Worm (Caenorhabditis elegans) whole organism, midembryonic: ENCODE measurements around the gene irld-20.

ENCODE experiments used
- T22C8.4 ChIP-seq: fragments of 200-800 bp; sonication (Bioruptor generic); IDR thresholded peaks from 2 replicates; pipeline ENCODE4 v1.3.6; 2022; ENCODE audit warnings: missing genetic modification characterization, missing compliant biosample characterization
- cog-1 ChIP-seq: sonication (generic microtip); optimal IDR thresholded peaks from 2 replicates; lab custom pipeline; 2016; ENCODE audit warnings: missing genetic modification characterization, missing compliant biosample characterization
- flt-1 ChIP-seq: fragments of 200-800 bp; sonication (Bioruptor generic); IDR thresholded peaks from 2 replicates; pipeline ENCODE4 v1.3.6; 2022; ENCODE audit warnings: missing genetic modification characterization, missing compliant biosample characterization
- klf-2 ChIP-seq: fragments of 200-800 bp; sonication (Bioruptor generic); conservative IDR thresholded peaks from 2 replicates; pipeline ENCODE4 v1.3.6; 2022; ENCODE audit warnings: missing genetic modification reagents, missing genetic modification characterization, missing compliant biosample characterization
- med-1 ChIP-seq: sonication (generic microtip); optimal IDR thresholded peaks from 2 replicates; lab custom pipeline; 2017; ENCODE audit warnings: missing genetic modification characterization, mild to moderate bottlenecking, missing compliant biosample characterization, antibody characterized with exemption, missing genetic modification reagents; ENCODE audit not compliant: insufficient read depth
- ref-1 ChIP-seq: fragments of 200-800 bp; sonication (Bioruptor generic); conservative IDR thresholded peaks from 2 replicates; pipeline ENCODE4 v1.3.6; 2022; ENCODE audit warnings: missing genetic modification reagents, missing genetic modification characterization, missing compliant biosample characterization
- tab-1 ChIP-seq: fragments of 200-800 bp; sonication (Bioruptor generic); IDR thresholded peaks from 2 replicates; pipeline ENCODE4 v1.3.6; 2022; ENCODE audit warnings: missing genetic modification characterization, missing compliant biosample characterization
- ztf-23 ChIP-seq: fragments of 200-800 bp; sonication (Bioruptor generic); IDR thresholded peaks from 2 replicates; pipeline ENCODE4 v1.3.6; 2022; ENCODE audit warnings: missing genetic modification reagents, missing genetic modification characterization, missing compliant biosample characterization
- ztf-29 ChIP-seq: fragments of 200-800 bp; sonication (Bioruptor generic); IDR thresholded peaks from 2 replicates; pipeline ENCODE4 v1.3.6; 2022; ENCODE audit warnings: missing genetic modification reagents, missing genetic modification characterization, missing compliant biosample characterization

Gene irld-20

DNA sequence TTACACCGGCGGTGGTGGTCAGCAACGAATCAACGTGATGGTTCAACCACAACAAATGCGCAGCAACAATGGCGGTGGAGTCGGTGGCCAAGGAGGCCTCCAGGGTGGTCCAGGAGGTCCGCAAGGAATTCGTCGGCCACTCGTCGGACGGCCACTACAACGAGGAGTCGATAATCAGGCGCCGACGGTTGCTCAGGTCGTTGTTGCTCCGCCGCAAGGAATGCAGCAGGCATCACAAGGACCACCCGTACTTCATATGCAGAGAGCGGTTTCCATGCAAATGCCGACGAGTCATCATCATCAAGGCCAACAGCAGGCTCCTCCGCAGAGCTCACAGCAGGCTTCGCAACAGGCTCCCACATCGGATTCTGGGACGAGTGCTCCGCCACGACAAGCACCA lies 7.4 kb upstream of the irld-20 start:
- no peak for TF ChIP-seq T22C8.4 (GFP tag; lab: Robert Waterston, UW)
- no peak for TF ChIP-seq klf-2
- no peak for TF ChIP-seq cog-1 (tag; lab: Kevin White, UChicago)
- no peak for TF ChIP-seq med-1 (GFP tag; lab: Kevin White, UChicago)
- TF ChIP-seq tab-1 (GFP tag; lab: Robert Waterston, UW): no peak
- TF ChIP-seq ztf-23 (GFP tag; lab: Robert Waterston, UW): no peak
- TF ChIP-seq ref-1 (GFP tag; lab: Robert Waterston, UW): no peak
- no peak for TF ChIP-seq ztf-29 (GFP tag; lab: Robert Waterston, UW)
- TF ChIP-seq flt-1: no peak

DNA sequence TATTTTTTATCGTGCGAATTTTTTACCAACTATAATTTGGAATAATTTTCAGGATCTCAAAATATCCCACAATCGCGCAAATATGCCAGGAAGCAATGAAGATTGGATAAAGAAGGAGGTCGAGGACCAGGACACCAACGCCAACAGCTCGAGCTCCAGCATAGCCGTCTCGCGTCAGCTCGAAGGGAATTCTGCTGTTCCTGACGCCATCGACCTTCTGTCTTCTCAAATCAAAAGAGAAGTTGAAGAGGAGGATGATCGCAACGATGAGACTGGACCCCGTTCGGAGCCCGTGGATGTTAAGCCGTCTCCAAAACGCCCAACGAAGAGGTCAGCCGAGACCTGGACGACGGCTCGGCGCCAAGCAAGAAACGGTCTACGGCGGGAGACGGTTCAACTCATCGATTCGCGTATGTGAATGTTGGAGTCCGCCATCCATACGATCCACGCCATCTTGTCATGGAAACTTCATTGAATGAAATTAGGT lies 4.5 kb upstream of the irld-20 start, which contains the start of gene Y111B2A.21:
TSS of gene Y111B2A.21 (plus strand) at position 51 of the 487 bp plus-strand sequence.
- no peak for TF ChIP-seq tab-1 (GFP tag; lab: Robert Waterston, UW)
- no peak for TF ChIP-seq cog-1 (tag; lab: Kevin White, UChicago)
- no peak for TF ChIP-seq ref-1 (GFP tag; lab: Robert Waterston, UW)
- TF ChIP-seq med-1 (GFP tag; lab: Kevin White, UChicago): no peak
- no peak for TF ChIP-seq T22C8.4 (GFP tag; lab: Robert Waterston, UW)
- no peak for TF ChIP-seq flt-1
- TF ChIP-seq ztf-23 (GFP tag; lab: Robert Waterston, UW): no peak
- no peak for TF ChIP-seq klf-2
- no peak for TF ChIP-seq ztf-29 (GFP tag; lab: Robert Waterston, UW)

DNA sequence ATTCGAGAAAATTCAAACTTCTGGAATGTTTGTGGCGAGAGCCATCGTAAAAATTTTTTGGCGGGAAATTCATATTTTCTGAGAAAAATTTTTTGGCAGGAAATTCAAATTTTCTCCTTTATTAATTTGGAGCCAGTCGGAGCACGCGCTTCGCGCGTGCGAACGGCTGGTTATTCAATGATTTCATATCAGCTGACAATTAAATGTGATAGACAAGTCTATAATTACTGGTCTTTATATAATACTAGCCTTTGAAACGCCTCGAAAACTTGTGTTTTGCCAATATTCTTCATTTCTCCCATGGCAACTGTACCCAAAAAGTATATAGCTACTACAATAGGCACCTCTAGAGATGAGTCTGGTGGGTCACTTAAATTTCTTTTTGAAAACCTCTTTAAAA lies 4.1 kb downstream of the irld-20 start, which contains the start of gene srw-10:
TSS of gene srw-10 (plus strand) at position 301 of the 400 bp plus-strand sequence.
- TF ChIP-seq ref-1 (GFP tag; lab: Robert Waterston, UW) (no peak), cog-1 (tag; lab: Kevin White, UChicago) (no peak), klf-2 (no peak), ztf-29 (GFP tag; lab: Robert Waterston, UW) (no peak), tab-1 (GFP tag; lab: Robert Waterston, UW) (no peak), ztf-23 (GFP tag; lab: Robert Waterston, UW) (no peak), med-1 (GFP tag; lab: Kevin White, UChicago) (no peak), flt-1 (no peak), T22C8.4 (GFP tag; lab: Robert Waterston, UW) (no peak)

DNA sequence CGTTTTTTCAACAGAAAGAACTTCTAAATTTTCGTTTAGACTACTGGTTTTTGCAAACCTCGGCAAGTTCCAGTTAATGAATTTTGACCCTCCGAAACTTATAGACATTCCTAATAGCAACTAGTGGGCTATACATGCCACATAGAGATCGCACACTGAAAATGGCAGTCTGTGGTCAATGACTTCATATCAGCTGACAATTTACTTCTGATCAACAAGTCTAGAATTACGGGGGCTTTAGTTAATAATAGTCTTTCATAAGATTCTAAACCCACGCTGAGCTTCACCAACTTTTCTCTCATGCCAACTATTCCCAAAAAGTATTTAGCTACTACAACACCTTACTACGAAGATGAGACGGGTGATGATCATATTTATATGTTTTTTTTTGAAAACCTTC lies 6.5 kb downstream of the irld-20 start, which contains the start of gene srw-9:
TSS of gene srw-9 (plus strand) at position 301 of the 400 bp plus-strand sequence.
- no peak for TF ChIP-seq cog-1 (tag; lab: Kevin White, UChicago)
- TF ChIP-seq med-1 (GFP tag; lab: Kevin White, UChicago): no peak
- TF ChIP-seq ztf-29 (GFP tag; lab: Robert Waterston, UW): no peak
- TF ChIP-seq T22C8.4 (GFP tag; lab: Robert Waterston, UW): no peak
- TF ChIP-seq ref-1 (GFP tag; lab: Robert Waterston, UW): no peak

DNA sequence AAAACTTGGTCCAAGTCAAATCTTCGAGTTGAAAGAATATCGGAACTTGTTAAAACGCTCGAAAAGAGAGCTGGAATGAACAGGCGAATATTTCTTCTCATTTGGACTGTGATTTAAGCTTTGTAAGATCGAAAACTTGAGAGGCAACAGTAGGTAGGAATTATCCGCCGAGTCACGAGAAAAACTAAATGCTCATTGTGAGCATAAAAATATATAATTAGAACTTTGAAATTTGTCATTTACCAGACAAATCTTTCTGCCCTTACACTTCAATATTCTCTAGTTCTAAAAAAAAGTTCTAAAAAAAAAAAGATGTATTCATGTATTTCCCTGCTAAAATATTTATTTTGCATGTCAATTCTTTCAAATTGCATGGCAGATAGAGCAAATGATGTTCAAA lies 13.3 kb downstream of the irld-20 start, which contains the start of the genes irld-19 and irld-61:
TSS of gene irld-19 (minus strand) at position 101 of the 400 bp plus-strand sequence.
TSS of gene irld-61 (plus strand) at position 313 of the 400 bp plus-strand sequence.
- TF ChIP-seq cog-1 (tag; lab: Kevin White, UChicago): no peak
- no peak for TF ChIP-seq ref-1 (GFP tag; lab: Robert Waterston, UW)
- no peak for TF ChIP-seq klf-2
- no peak for TF ChIP-seq flt-1
- TF ChIP-seq ztf-29 (GFP tag; lab: Robert Waterston, UW): no peak
- no peak for TF ChIP-seq T22C8.4 (GFP tag; lab: Robert Waterston, UW)
- no peak for TF ChIP-seq tab-1 (GFP tag; lab: Robert Waterston, UW)
- TF ChIP-seq med-1 (GFP tag; lab: Kevin White, UChicago): no peak
- no peak for TF ChIP-seq ztf-23 (GFP tag; lab: Robert Waterston, UW)

DNA sequence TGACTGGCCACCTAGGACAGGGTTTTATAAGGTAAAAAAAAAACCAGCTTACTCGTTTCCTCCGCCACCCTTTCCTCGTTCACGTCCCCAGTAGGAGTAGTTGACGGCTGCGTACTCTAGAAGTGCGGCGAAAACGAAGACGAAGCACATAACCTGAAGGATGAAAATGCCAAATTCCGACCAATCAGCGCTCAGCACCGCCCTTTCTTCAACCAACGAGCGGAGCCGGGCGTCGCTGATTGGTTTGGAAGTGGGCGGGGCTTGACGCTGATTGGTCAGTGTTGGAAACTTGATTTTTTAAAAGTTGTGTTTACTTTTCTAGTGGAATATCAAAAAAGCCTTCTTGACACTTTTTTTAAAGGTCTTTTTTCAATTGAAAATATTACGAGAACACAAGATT lies 22.8 kb downstream of the irld-20 start:
- TF ChIP-seq cog-1 (tag; lab: Kevin White, UChicago) (no peak), T22C8.4 (GFP tag; lab: Robert Waterston, UW) (no peak), klf-2 (no peak), med-1 (GFP tag; lab: Kevin White, UChicago) (no peak)

DNA sequence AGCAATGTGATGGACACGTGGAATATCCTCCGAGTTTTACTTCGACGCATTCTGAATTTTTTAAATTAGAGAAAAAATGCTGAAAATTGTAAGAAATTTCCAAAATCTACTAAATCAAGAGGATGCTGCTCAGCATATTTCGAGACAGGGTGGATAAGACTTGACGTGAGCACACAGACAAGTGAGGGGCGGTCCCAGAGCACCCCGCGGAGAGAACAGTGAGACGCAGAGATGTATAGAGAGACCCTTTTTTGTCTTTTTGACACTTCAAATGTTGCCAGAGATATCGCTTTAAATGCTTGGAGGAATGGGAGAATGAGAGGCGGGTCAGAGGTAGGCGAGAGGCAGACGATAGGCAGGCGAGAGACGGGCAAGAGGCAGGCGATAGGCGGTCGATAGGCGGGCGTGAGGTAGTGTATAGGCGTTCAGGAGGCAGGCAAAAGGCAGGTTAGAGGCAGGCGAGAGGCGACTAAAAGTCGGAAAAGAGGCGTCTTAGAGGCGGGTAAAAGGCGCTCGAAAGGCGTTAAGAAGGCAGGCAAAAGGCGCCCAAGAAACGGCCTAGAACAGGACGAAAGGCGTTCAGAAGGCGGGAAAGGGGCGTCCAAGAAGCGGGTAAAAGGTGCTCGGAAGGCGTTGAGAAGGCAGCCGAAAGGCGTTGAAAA lies 28.9 kb downstream of the irld-20 start, which contains the start of gene gab-1:
TSS of gene gab-1 (minus strand) at position 51 of the 662 bp plus-strand sequence.
- TF ChIP-seq flt-1 (no peak), ztf-23 (GFP tag; lab: Robert Waterston, UW) (no peak), tab-1 (GFP tag; lab: Robert Waterston, UW) (no peak), ref-1 (GFP tag; lab: Robert Waterston, UW) (no peak), ztf-29 (GFP tag; lab: Robert Waterston, UW) (no peak), T22C8.4 (GFP tag; lab: Robert Waterston, UW) (no peak), med-1 (GFP tag; lab: Kevin White, UChicago) (no peak), klf-2 (no peak), cog-1 (tag; lab: Kevin White, UChicago) (no peak)

DNA sequence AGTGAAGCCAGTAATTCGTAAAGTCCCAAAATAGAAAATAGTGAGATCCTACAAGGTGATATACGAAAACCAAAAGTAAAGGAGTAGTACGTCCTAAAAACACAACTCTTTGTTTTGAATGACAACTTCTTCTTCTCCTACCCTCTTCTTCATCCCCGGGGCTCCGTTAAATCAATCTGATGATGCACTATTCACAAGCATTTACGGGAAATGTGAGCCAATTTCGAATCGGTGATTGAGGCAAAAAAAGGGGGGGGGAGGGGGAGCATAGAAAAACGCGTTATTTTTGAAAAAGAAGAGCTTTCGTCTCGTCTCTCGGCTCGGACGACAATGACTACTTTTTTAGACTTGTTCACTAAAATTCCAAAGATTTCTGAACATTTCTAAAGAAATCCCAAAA lies 33.0 kb downstream of the irld-20 start:
- no peak for TF ChIP-seq ztf-23 (GFP tag; lab: Robert Waterston, UW)
- TF ChIP-seq cog-1 (tag; lab: Kevin White, UChicago): no peak
- TF ChIP-seq tab-1 (GFP tag; lab: Robert Waterston, UW): no peak
- TF ChIP-seq med-1 (GFP tag; lab: Kevin White, UChicago): no peak
- no peak for TF ChIP-seq flt-1
- TF ChIP-seq ztf-29 (GFP tag; lab: Robert Waterston, UW): no peak
- no peak for TF ChIP-seq ref-1 (GFP tag; lab: Robert Waterston, UW)
- TF ChIP-seq klf-2: no peak
- TF ChIP-seq T22C8.4 (GFP tag; lab: Robert Waterston, UW): no peak

DNA sequence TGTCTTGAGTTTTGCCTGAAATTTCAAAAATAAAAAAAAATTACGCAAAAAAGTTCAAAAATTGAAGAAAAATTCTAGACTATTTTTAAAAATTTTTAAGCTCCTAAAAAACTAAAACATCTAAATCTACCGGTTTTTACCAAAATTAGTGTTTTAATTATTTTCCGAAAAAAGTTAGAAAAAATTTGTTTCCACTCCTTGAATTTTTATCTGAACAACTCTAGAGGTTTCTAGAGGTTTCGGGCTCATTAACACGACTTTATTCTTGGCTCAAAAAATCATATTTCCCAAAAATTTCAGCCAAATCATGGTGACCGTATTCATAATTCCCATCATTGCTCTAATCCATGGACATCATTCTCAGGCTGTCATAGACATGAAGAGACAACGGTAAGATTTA lies 33.9 kb downstream of the irld-20 start, which contains the start of gene lgc-37:
TSS of gene lgc-37 (plus strand) at position 301 of the 400 bp plus-strand sequence.
- TF ChIP-seq T22C8.4 (GFP tag; lab: Robert Waterston, UW) (no peak), ztf-29 (GFP tag; lab: Robert Waterston, UW) (no peak), ztf-23 (GFP tag; lab: Robert Waterston, UW) (no peak), med-1 (GFP tag; lab: Kevin White, UChicago) (no peak), ref-1 (GFP tag; lab: Robert Waterston, UW) (no peak), flt-1 (no peak), tab-1 (GFP tag; lab: Robert Waterston, UW) (no peak), klf-2 (no peak), cog-1 (tag; lab: Kevin White, UChicago) (no peak)
